Fruit fly (Drosophila melanogaster) whole organism, embryonic: ENCODE measurements around the gene Hmbs.
A peak's percentile ranks its signal among the peaks of the same experiment; 100 is the strongest.

Experiments used
- Atf-2 ChIP-seq: fragments of 200-800 bp; sonication (Bioruptor generic); optimal IDR thresholded peaks from 2 replicates; lab custom pipeline; 2016; ENCODE audit warnings: missing biosample characterization, missing genetic modification characterization
- CG10321 ChIP-seq: fragments of 200-800 bp; sonication (Bioruptor generic); IDR thresholded peaks from 2 replicates; pipeline ENCODE4 v1.3.6; 2022; ENCODE audit warnings: missing biosample characterization, missing genetic modification characterization
- CG10366 ChIP-seq: fragments of 200-800 bp; sonication (Bioruptor generic); IDR thresholded peaks from 2 replicates; pipeline ENCODE4 v1.3.6; 2022; ENCODE audit warnings: missing biosample characterization, missing genetic modification characterization
- CG13894 ChIP-seq: fragments of 200-800 bp; sonication (Bioruptor generic); optimal IDR thresholded peaks from 3 replicates; lab custom pipeline; 2018; ENCODE audit warnings: missing biosample characterization, mild to moderate bottlenecking, missing genetic modification characterization, moderate library complexity
- CG14441 ChIP-seq: fragments of 200-800 bp; sonication (Bioruptor generic); IDR thresholded peaks from 2 replicates; pipeline ENCODE4 v1.3.6; 2022; ENCODE audit warnings: missing biosample characterization, missing genetic modification characterization
- CG15514 ChIP-seq: fragments of 200-800 bp; sonication (Bioruptor generic); optimal IDR thresholded peaks from 3 replicates; lab custom pipeline; 2017; ENCODE audit warnings: missing biosample characterization, missing genetic modification characterization, mild to moderate bottlenecking, moderate library complexity, missing genetic modification reagents
- CG17612 ChIP-seq: fragments of 200-800 bp; sonication (Bioruptor generic); IDR thresholded peaks from 2 replicates; pipeline ENCODE4 v1.3.6; 2022; ENCODE audit warnings: missing biosample characterization, missing genetic modification characterization
- CG1832 ChIP-seq: fragments of 200-800 bp; sonication (Bioruptor generic); optimal IDR thresholded peaks from 2 replicates; lab custom pipeline; 2017; ENCODE audit warnings: missing biosample characterization, mild to moderate bottlenecking, missing genetic modification characterization, inconsistent platforms
- CG32772 ChIP-seq: fragments of 200-800 bp; sonication (Bioruptor generic); IDR thresholded peaks from 2 replicates; pipeline ENCODE4 v1.3.6; 2022; ENCODE audit warnings: missing biosample characterization, missing genetic modification characterization
- CG33213 ChIP-seq: fragments of 200-800 bp; sonication (Bioruptor generic); optimal IDR thresholded peaks from 3 replicates; lab custom pipeline; 2016; ENCODE audit warnings: missing biosample characterization, missing genetic modification characterization
- CG4282 ChIP-seq: fragments of 200-800 bp; sonication (Bioruptor generic); optimal IDR thresholded peaks from 2 replicates; lab custom pipeline; 2016; ENCODE audit warnings: missing biosample characterization, missing genetic modification characterization
- CG6854 ChIP-seq: fragments of 200-800 bp; sonication (Bioruptor generic); optimal IDR thresholded peaks from 3 replicates; lab custom pipeline; 2017; ENCODE audit warnings: missing biosample characterization, mild to moderate bottlenecking, missing genetic modification characterization
- CG8089 ChIP-seq: fragments of 200-800 bp; sonication (Bioruptor generic); optimal IDR thresholded peaks from 3 replicates; lab custom pipeline; 2016; ENCODE audit warnings: missing biosample characterization, missing genetic modification characterization
- CG8281 ChIP-seq: fragments of 200-800 bp; sonication (Bioruptor generic); optimal IDR thresholded peaks from 2 replicates; lab custom pipeline; 2018; ENCODE audit warnings: missing biosample characterization, mild to moderate bottlenecking, missing genetic modification characterization, moderate library complexity
- CG9817 ChIP-seq: fragments of 200-800 bp; sonication (Bioruptor generic); optimal IDR thresholded peaks from 2 replicates; lab custom pipeline; 2018; ENCODE audit warnings: missing biosample characterization, mild to moderate bottlenecking, missing genetic modification characterization, moderate library complexity
- CoRest ChIP-seq: fragments of 200-800 bp; sonication (Bioruptor generic); optimal IDR thresholded peaks from 3 replicates; lab custom pipeline; 2018; ENCODE audit warnings: missing biosample characterization, mild to moderate bottlenecking, missing genetic modification characterization, moderate library complexity
- E2f2 ChIP-seq: fragments of 200-800 bp; sonication (Bioruptor generic); IDR thresholded peaks from 2 replicates; pipeline ENCODE4 v1.3.6; 2022; ENCODE audit warnings: missing biosample characterization, missing genetic modification characterization
- Hey ChIP-seq: fragments of 200-800 bp; sonication (Bioruptor generic); optimal IDR thresholded peaks from 3 replicates; lab custom pipeline; 2018; ENCODE audit warnings: missing biosample characterization, mild to moderate bottlenecking, missing genetic modification characterization
- Lhr ChIP-seq: fragments of 200-800 bp; sonication (Bioruptor generic); optimal IDR thresholded peaks from 3 replicates; lab custom pipeline; 2017; ENCODE audit warnings: mild to moderate bottlenecking, missing biosample characterization, missing genetic modification reagents, missing genetic modification characterization
- Lim3 ChIP-seq: fragments of 200-800 bp; sonication (Bioruptor generic); IDR thresholded peaks from 2 replicates; pipeline ENCODE4 v1.3.6; 2022; ENCODE audit warnings: missing biosample characterization, missing genetic modification characterization
- Med ChIP-seq: fragments of 200-800 bp; sonication (Bioruptor generic); peaks from one replicate; lab custom pipeline; 2016; ENCODE audit warnings: missing biosample characterization, missing genetic modification characterization, mild to moderate bottlenecking, inconsistent platforms, moderate library complexity
- PHDP ChIP-seq: fragments of 200-800 bp; sonication (Bioruptor generic); optimal IDR thresholded peaks from 3 replicates; lab custom pipeline; 2018; ENCODE audit warnings: missing biosample characterization, mild to moderate bottlenecking, missing genetic modification characterization, moderate library complexity
- Ptx1 ChIP-seq: fragments of 200-800 bp; sonication (Bioruptor generic); IDR thresholded peaks from 2 replicates; pipeline ENCODE4 v1.3.6; 2022; ENCODE audit warnings: missing biosample characterization, missing genetic modification characterization
- Trl ChIP-seq, 3 experiments: fragments of >200 bp in 2 of 3; fragments of 200-800 bp in 1 of 3; sonication (Bioruptor generic) in 1 of 3; optimal IDR thresholded peaks; 2 replicates in 1 of 3; 3 replicates in 2 of 3; lab custom pipeline; 2016 to 2017; ENCODE audit warnings: missing biosample characterization in 1 of 3, missing genetic modification characterization in 1 of 3
- abd-A ChIP-seq: fragments of 200-800 bp; sonication (Bioruptor generic); optimal IDR thresholded peaks from 3 replicates; lab custom pipeline; 2019; ENCODE audit warnings: missing biosample characterization, mild to moderate bottlenecking, missing genetic modification characterization, moderate library complexity
- br ChIP-seq: fragments of >200 bp; optimal IDR thresholded peaks from 2 replicates; lab custom pipeline; 2017
- bsh ChIP-seq, 2 experiments: fragments of 200-800 bp; sonication (Bioruptor generic); optimal IDR thresholded peaks; 2 replicates each; lab custom pipeline; 2017 to 2018; ENCODE audit warnings: mild to moderate bottlenecking in 2 of 2, missing biosample characterization in 2 of 2, missing genetic modification characterization in 2 of 2, moderate library complexity in 1 of 2
- crol ChIP-seq: fragments of 200-800 bp; sonication (Bioruptor generic); IDR thresholded peaks from 2 replicates; pipeline ENCODE4 v1.3.6; 2022; ENCODE audit warnings: missing biosample characterization, missing genetic modification characterization
- dm ChIP-seq: fragments of 200-800 bp; sonication (Bioruptor generic); optimal IDR thresholded peaks from 3 replicates; lab custom pipeline; 2016; ENCODE audit warnings: missing biosample characterization, missing genetic modification characterization
- ftz-f1 ChIP-seq: fragments of 200-800 bp; sonication (Bioruptor generic); optimal IDR thresholded peaks from 2 replicates; lab custom pipeline; 2016; ENCODE audit warnings: missing biosample characterization, missing genetic modification characterization
- gem ChIP-seq: fragments of 200-800 bp; sonication (Bioruptor generic); optimal IDR thresholded peaks from 2 replicates; lab custom pipeline; 2019; ENCODE audit warnings: missing biosample characterization, mild to moderate bottlenecking, missing genetic modification characterization, moderate library complexity
- hkb ChIP-seq, 2 experiments: fragments of 200-800 bp in 1 of 2; fragments of >200 bp in 1 of 2; sonication (Bioruptor generic) in 1 of 2; IDR thresholded peaks in 1 of 2; optimal IDR thresholded peaks in 1 of 2; 2 replicates each; pipeline versions ENCODE4 v1.3.6 to Lab custom; 2017 to 2022; ENCODE audit warnings: missing biosample characterization in 1 of 2, missing genetic modification characterization in 1 of 2
- jing ChIP-seq: fragments of 200-800 bp; sonication (Bioruptor generic); optimal IDR thresholded peaks from 2 replicates; lab custom pipeline; 2018; ENCODE audit warnings: missing biosample characterization, mild to moderate bottlenecking, missing genetic modification characterization
- kah ChIP-seq: fragments of 200-800 bp; sonication (Bioruptor generic); optimal IDR thresholded peaks from 2 replicates; lab custom pipeline; 2018; ENCODE audit warnings: missing biosample characterization, mild to moderate bottlenecking, missing genetic modification characterization
- lola ChIP-seq, 3 experiments: fragments of >200 bp in 2 of 3; fragments of 200-800 bp in 1 of 3; sonication (Bioruptor generic) in 1 of 3; optimal IDR thresholded peaks; 2 replicates each; lab custom pipeline; 2017 to 2019; ENCODE audit warnings: missing biosample characterization in 3 of 3, missing genetic modification characterization in 3 of 3, mild to moderate bottlenecking in 1 of 3, moderate library complexity in 1 of 3
- mam ChIP-seq: fragments of 200-800 bp; sonication (Bioruptor generic); optimal IDR thresholded peaks from 3 replicates; lab custom pipeline; 2016; ENCODE audit warnings: missing biosample characterization, missing genetic modification characterization
- mld ChIP-seq: fragments of 200-800 bp; sonication (Bioruptor generic); IDR thresholded peaks from 3 replicates; pipeline ENCODE4 v1.3.6; 2022; ENCODE audit warnings: missing biosample characterization, missing genetic modification characterization; ENCODE audit not compliant: partially characterized antibody
- nom ChIP-seq: fragments of 200-800 bp; sonication (Bioruptor generic); optimal IDR thresholded peaks from 2 replicates; lab custom pipeline; 2017; ENCODE audit warnings: missing biosample characterization, missing genetic modification characterization, mild to moderate bottlenecking, moderate library complexity, missing genetic modification reagents
- p53 ChIP-seq: fragments of 200-800 bp; sonication (Bioruptor generic); optimal IDR thresholded peaks from 2 replicates; lab custom pipeline; 2016; ENCODE audit warnings: missing biosample characterization, missing genetic modification characterization
- pros ChIP-seq: fragments of 200-800 bp; sonication (Bioruptor generic); optimal IDR thresholded peaks from 3 replicates; lab custom pipeline; 2019; ENCODE audit warnings: missing biosample characterization, mild to moderate bottlenecking, missing genetic modification characterization, moderate library complexity
- sens ChIP-seq: fragments of 200-800 bp; sonication (Bioruptor generic); peaks from one replicate; lab custom pipeline; 2016; ENCODE audit warnings: missing biosample characterization, missing genetic modification characterization
- seq ChIP-seq: fragments of 200-800 bp; sonication (Bioruptor generic); IDR thresholded peaks from 2 replicates; pipeline ENCODE4 v1.3.6; 2022; ENCODE audit warnings: missing biosample characterization, missing genetic modification characterization
- shn ChIP-seq: fragments of 200-800 bp; sonication (Bioruptor generic); optimal IDR thresholded peaks from 3 replicates; lab custom pipeline; 2016; ENCODE audit warnings: missing biosample characterization, missing genetic modification characterization
- sisA ChIP-seq: fragments of 200-800 bp; sonication (Bioruptor generic); IDR thresholded peaks from 2 replicates; pipeline ENCODE4 v1.3.6; 2022; ENCODE audit warnings: missing biosample characterization, missing genetic modification characterization
- slp2 ChIP-seq: fragments of 200-800 bp; sonication (Bioruptor generic); optimal IDR thresholded peaks from 2 replicates; lab custom pipeline; 2016; ENCODE audit warnings: missing biosample characterization, missing genetic modification characterization
- sob ChIP-seq: fragments of 200-800 bp; sonication (Bioruptor generic); IDR thresholded peaks from 2 replicates; pipeline ENCODE4 v1.3.6; 2022; ENCODE audit warnings: missing biosample characterization, missing genetic modification characterization
- usp ChIP-seq: fragments of >200 bp; optimal IDR thresholded peaks from 2 replicates; lab custom pipeline; 2017; ENCODE audit warnings: missing biosample characterization, missing genetic modification characterization

The Hmbs gene

DNA sequence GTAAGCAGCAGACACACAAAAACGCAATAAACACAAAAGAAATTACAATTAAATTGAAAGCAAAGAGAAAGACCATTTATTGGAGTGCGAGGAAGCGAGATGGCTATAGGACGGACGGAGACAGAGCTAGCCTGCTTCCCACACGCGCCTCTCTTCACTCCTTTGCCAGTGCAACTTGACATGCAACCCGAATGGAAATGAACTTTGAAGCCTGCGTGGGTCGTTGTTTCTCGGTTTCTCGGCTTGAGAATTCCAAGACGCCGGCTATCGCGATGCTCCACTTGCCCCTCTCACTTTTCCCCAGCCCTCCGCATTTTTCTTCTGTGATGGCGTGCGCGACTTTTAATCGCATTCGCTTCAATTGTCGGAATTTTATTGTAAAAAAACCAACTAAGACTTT, 46.3 kb downstream of the Hmbs start:
- TF ChIP-seq CG10321, result peak; percentile 90
- no peak for TF ChIP-seq p53 (GFP tag; lab: Kevin White, UChicago)
- peak in 1 of 2 experiments; percentile 30 for TF ChIP-seq bsh (GFP tag; optimal IDR thresholded peaks at IDR 0.05; lab: Kevin White, UChicago)
- TF ChIP-seq crol (GFP tag; lab: Robert Waterston, UW), result peak; percentile 71; the same call in 1 of the 2 replicates
- peak; percentile 10 for TF ChIP-seq pros (GFP tag; lab: Kevin White, UChicago)
- peak; percentile 72 for TF ChIP-seq nom (GFP tag; lab: Kevin White, UChicago)
- TF ChIP-seq CG1832 (GFP tag; lab: Kevin White, UChicago), result peak; percentile 49
- no peak for TF ChIP-seq sob (GFP tag; lab: Robert Waterston, UW)
- TF ChIP-seq Med (GFP tag; lab: Kevin White, UChicago), result peak; percentile 24
- TF ChIP-seq CG9817 (tag; lab: Kevin White, UChicago), result no peak
- no peak for TF ChIP-seq kah (GFP tag; lab: Kevin White, UChicago)
- no peak for TF ChIP-seq jing (GFP tag; lab: Kevin White, UChicago)
- TF ChIP-seq br (lab: Kevin White, UChicago), result no peak

dm6 chr3L:1385683-1386246, 51.1 kb downstream of the Hmbs start:
- TF ChIP-seq CG4282 (GFP tag; lab: Kevin White, UChicago) (no peak), ftz-f1 (no peak), seq (peak; percentile 11; the same call in 1 of the 2 replicates), E2f2 (GFP tag; lab: Robert Waterston, UW) (no peak), CG17612 (GFP tag; lab: Robert Waterston, UW) (no peak), usp (GFP tag; lab: Kevin White, UChicago) (no peak), Ptx1 (GFP tag; lab: Robert Waterston, UW) (0 out of 2 replicates have a peak, but pooled peaks have one; percentile 10), Lim3 (no peak), CG10366 (GFP tag; lab: Robert Waterston, UW) (no peak), CG32772 (GFP tag; lab: Robert Waterston, UW) (no peak), dm (GFP tag; lab: Kevin White, UChicago) (no peak), sens (GFP tag; lab: Kevin White, UChicago) (peak; percentile 11), sisA (no peak), CG10321 (no peak), Atf-2 (GFP tag; lab: Kevin White, UChicago) (no peak), crol (GFP tag; lab: Robert Waterston, UW) (peak; percentile 56; the same call in 1 of the 2 replicates), p53 (GFP tag; lab: Kevin White, UChicago) (no peak), CG6854 (no peak), shn (peak; percentile 18), CG33213 (GFP tag; lab: Kevin White, UChicago) (no peak), gem (tag; lab: Kevin White, UChicago) (no peak), CG15514 (GFP tag; lab: Kevin White, UChicago) (peak; percentile 96), PHDP (tag; lab: Kevin White, UChicago) (no peak), Trl (optimal IDR thresholded peaks at IDR 0.05; lab: Kevin White, UChicago) (no peak), Trl (GFP tag; optimal IDR thresholded peaks at IDR 0.05; lab: Kevin White, UChicago) (no peak), hkb (optimal IDR thresholded peaks at IDR 0.05; lab: Kevin White, UChicago) (no peak), hkb (GFP tag; IDR thresholded peaks at IDR 0.05; lab: Robert Waterston, UW) (no peak), abd-A (peak; percentile 94), CG13894 (tag; lab: Kevin White, UChicago) (peak; percentile 2), lola (GFP tag; optimal IDR thresholded peaks at IDR 0.05; lab: Kevin White, UChicago) (no peak), CG8281 (tag; lab: Kevin White, UChicago) (no peak), slp2 (GFP tag; lab: Kevin White, UChicago) (no peak), CG8089 (no peak), Lhr (GFP tag; lab: Kevin White, UChicago) (no peak), Med (GFP tag; lab: Kevin White, UChicago) (peak; percentile 94), Hey (tag; lab: Kevin White, UChicago) (no peak), CoRest (tag; lab: Kevin White, UChicago) (no peak), mld (GFP tag; lab: Robert Waterston, UW) (no peak), nom (GFP tag; lab: Kevin White, UChicago) (no peak), mam (GFP tag; lab: Kevin White, UChicago) (no peak), CG14441 (GFP tag; lab: Robert Waterston, UW) (no peak)
